Fruit fly (Drosophila melanogaster): ENCODE results near the gene CG43390.

Gene CG43390

dm6 chr3L:11627819-11628483 is 48.2 kb upstream of the CG43390 start, which contains the start of gene Apt1 (continued):
- TF ChIP-seq CG5180 (GFP tag; optimal IDR thresholded peaks at IDR 0.05) = no peak
- TF ChIP-seq dm (GFP tag; optimal IDR thresholded peaks at IDR 0.05) = no peak
- no peak for TF ChIP-seq CG11456 (GFP tag; IDR thresholded peaks at IDR 0.05)
- TF ChIP-seq sens-2 (GFP tag; IDR thresholded peaks at IDR 0.05) = no peak
- peak; percentile 82 for TF ChIP-seq nerfin-2 (GFP tag; IDR thresholded peaks at IDR 0.05; ENCODE audit: partially characterized antibody)
- no peak for TF ChIP-seq HmgD (GFP tag; optimal IDR thresholded peaks at IDR 0.05)
- TF ChIP-seq HLH3B (GFP tag; IDR thresholded peaks at IDR 0.05) = no peak
- no peak for TF ChIP-seq ase (GFP tag; IDR thresholded peaks at IDR 0.05)
- TF ChIP-seq NFAT (GFP tag; IDR thresholded peaks at IDR 0.05) = no peak; the same call in 1 of the 2 replicates
- TF ChIP-seq CG7786 (GFP tag; optimal IDR thresholded peaks at IDR 0.05) = no peak
- TF ChIP-seq pho (GFP tag; optimal IDR thresholded peaks at IDR 0.05) = no peak
- TF ChIP-seq zfh2 (GFP tag; optimal IDR thresholded peaks at IDR 0.05) = no peak
- TF ChIP-seq ab (GFP tag; optimal IDR thresholded peaks at IDR 0.05) = no peak
- TF ChIP-seq fd64A (GFP tag; optimal IDR thresholded peaks at IDR 0.05) = no peak
- TF ChIP-seq CG17829 (tag; optimal IDR thresholded peaks at IDR 0.05) = peak; percentile 14
- TF ChIP-seq tll (GFP tag; optimal IDR thresholded peaks at IDR 0.05) = no peak
- peak; percentile 93 for TF ChIP-seq Doc3 (GFP tag; IDR thresholded peaks at IDR 0.05; ENCODE audit: partially characterized antibody)
- peak; percentile 27 for TF ChIP-seq YL-1 (GFP tag; optimal IDR thresholded peaks at IDR 0.05)
- no peak for TF ChIP-seq CG3065 (GFP tag; optimal IDR thresholded peaks at IDR 0.05)
- TF ChIP-seq CG9876 (GFP tag; optimal IDR thresholded peaks at IDR 0.05) = no peak
- no peak for TF ChIP-seq CG6689 (GFP tag; IDR thresholded peaks at IDR 0.05)
- peak; percentile 94 for TF ChIP-seq unc-4 (GFP tag; IDR thresholded peaks at IDR 0.05; ENCODE audit: partially characterized antibody)
- no peak for TF ChIP-seq so (GFP tag; IDR thresholded peaks at IDR 0.05)
- no peak for TF ChIP-seq gro (GFP tag; optimal IDR thresholded peaks at IDR 0.05)
- TF ChIP-seq sr (GFP tag; IDR thresholded peaks at IDR 0.05) = no peak
- TF ChIP-seq fd102C (GFP tag; optimal IDR thresholded peaks at IDR 0.05) = no peak
- no peak for TF ChIP-seq CG33557 (GFP tag; optimal IDR thresholded peaks at IDR 0.05)
- no peak for TF ChIP-seq Meics (GFP tag; optimal IDR thresholded peaks at IDR 0.05)
- peak; percentile 16 for TF ChIP-seq Ets65A (GFP tag)
- no peak for TF ChIP-seq CG17359 (tag; optimal IDR thresholded peaks at IDR 0.05)
- TF ChIP-seq pros (GFP tag; optimal IDR thresholded peaks at IDR 0.05) = no peak
- TF ChIP-seq tx (GFP tag; optimal IDR thresholded peaks at IDR 0.05) = no peak
- TF ChIP-seq PHDP (tag; optimal IDR thresholded peaks at IDR 0.05) = no peak
- TF ChIP-seq Nf-YA (GFP tag; IDR thresholded peaks at IDR 0.05) = no peak
- no peak for TF ChIP-seq disco-r (GFP tag; optimal IDR thresholded peaks at IDR 0.05)
- TF ChIP-seq CG1602 (GFP tag; optimal IDR thresholded peaks at IDR 0.05) = no peak
- no peak for TF ChIP-seq danr (GFP tag; IDR thresholded peaks at IDR 0.05)
- TF ChIP-seq CG8089 (GFP tag; optimal IDR thresholded peaks at IDR 0.05) = no peak
- TF ChIP-seq jigr1 (GFP tag; IDR thresholded peaks at IDR 0.05) = no peak
- no peak for TF ChIP-seq BtbVII (GFP tag; optimal IDR thresholded peaks at IDR 0.05)
- peak; percentile 43 for TF ChIP-seq CG34376 (GFP tag; optimal IDR thresholded peaks at IDR 0.05)
- TF ChIP-seq Dref (GFP tag; IDR thresholded peaks at IDR 0.05) = peak; percentile 95
- no peak for TF ChIP-seq tin (GFP tag; optimal IDR thresholded peaks at IDR 0.05)
- TF ChIP-seq fd96Cb (tag; optimal IDR thresholded peaks at IDR 0.05) = no peak
- peak; percentile 44 for TF ChIP-seq CG10267 (tag; optimal IDR thresholded peaks at IDR 0.05)
- no peak for TF ChIP-seq sisA (GFP tag; IDR thresholded peaks at IDR 0.05)
- TF ChIP-seq CG9797 (GFP tag; optimal IDR thresholded peaks at IDR 0.05) = peak; percentile 19
- no peak for TF ChIP-seq CG13123 (GFP tag; optimal IDR thresholded peaks at IDR 0.05)
- TF ChIP-seq CG14710 (tag; optimal IDR thresholded peaks at IDR 0.05) = peak; percentile 19
- no peak for TF ChIP-seq CG3847 (GFP tag; IDR thresholded peaks at IDR 0.05)
- no peak for TF ChIP-seq Hr39 (optimal IDR thresholded peaks at IDR 0.05)
- no peak for TF ChIP-seq az2 (GFP tag; optimal IDR thresholded peaks at IDR 0.05)
